Worm (Caenorhabditis elegans) whole organism, L1 larva: ENCODE data around the gene stc-1.

ENCODE experiments used
- C34B4.2 ChIP-seq: sonication (generic microtip); optimal IDR thresholded peaks from 2 replicates; lab custom pipeline; 2017; ENCODE audit warnings: mild to moderate bottlenecking, missing genetic modification characterization, missing compliant biosample characterization
- Y116A8C.19 ChIP-seq: sonication (generic microtip); optimal IDR thresholded peaks from 2 replicates; lab custom pipeline; 2016; ENCODE audit warnings: missing compliant biosample characterization, missing genetic modification characterization, borderline replicate concordance
- aha-1 ChIP-seq: fragments of 150-350 bp; optimal IDR thresholded peaks from 2 replicates; lab custom pipeline; 2014; ENCODE audit warnings: missing biosample characterization, missing genetic modification characterization
- aly-2 ChIP-seq: fragments of 150-350 bp; optimal IDR thresholded peaks from 2 replicates; lab custom pipeline; 2014; ENCODE audit warnings: missing biosample characterization, missing genetic modification characterization
- blmp-1 ChIP-seq: fragments of 150-350 bp; optimal IDR thresholded peaks from 2 replicates; lab custom pipeline; 2014; ENCODE audit warnings: missing biosample characterization, missing genetic modification characterization
- ceh-63 ChIP-seq: fragments of 200-800 bp; sonication (Bioruptor generic); optimal IDR thresholded peaks from 2 replicates; lab custom pipeline; 2018; ENCODE audit warnings: mild to moderate bottlenecking, missing genetic modification characterization, missing compliant biosample characterization
- ceh-8 ChIP-seq: fragments of 200-800 bp; sonication (Bioruptor generic); optimal IDR thresholded peaks from 2 replicates; lab custom pipeline; 2018; ENCODE audit warnings: mild to moderate bottlenecking, missing genetic modification characterization, moderate library complexity, missing compliant biosample characterization
- ceh-90 ChIP-seq: sonication (generic microtip); optimal IDR thresholded peaks from 2 replicates; lab custom pipeline; 2016; ENCODE audit warnings: missing genetic modification characterization, missing compliant biosample characterization
- dpl-1 ChIP-seq, 3 experiments: fragments of 150-350 bp in 2 of 3; sonication (generic microtip) in 1 of 3; optimal IDR thresholded peaks; 2 replicates each; lab custom pipeline; 2014 to 2017; ENCODE audit warnings: missing biosample characterization in 3 of 3, missing genetic modification characterization in 3 of 3, missing genetic modification reagents in 3 of 3
- dsc-1 ChIP-seq: sonication (generic microtip); optimal IDR thresholded peaks from 2 replicates; lab custom pipeline; 2016; ENCODE audit warnings: mild to moderate bottlenecking, missing genetic modification characterization, missing compliant biosample characterization
- efl-1 ChIP-seq, 4 experiments: fragments of 150-350 bp; optimal IDR thresholded peaks in 3 of 4; peaks in 1 of 4; 1 replicate in 1 of 4; 2 replicates in 3 of 4; lab custom pipeline; 2014; ENCODE audit warnings: missing biosample characterization in 2 of 4, missing genetic modification characterization in 2 of 4, missing genetic modification reagents in 2 of 4
- ets-5 ChIP-seq: fragments of 200-800 bp; sonication (Bioruptor generic); IDR thresholded peaks from 2 replicates; pipeline ENCODE4 v1.3.6; 2022; ENCODE audit warnings: missing genetic modification characterization, missing compliant biosample characterization
- hlh-17 ChIP-seq: fragments of 200-800 bp; sonication (Bioruptor generic); optimal IDR thresholded peaks from 2 replicates; lab custom pipeline; 2018; ENCODE audit warnings: missing genetic modification characterization, mild to moderate bottlenecking, missing compliant biosample characterization, moderate library complexity, borderline replicate concordance
- hlh-4 ChIP-seq: sonication (generic microtip); optimal IDR thresholded peaks from 2 replicates; lab custom pipeline; 2016; ENCODE audit warnings: mild to moderate bottlenecking, missing genetic modification characterization, missing compliant biosample characterization
- hpl-2 ChIP-seq: fragments of 150-350 bp; optimal IDR thresholded peaks from 2 replicates; lab custom pipeline; 2014; ENCODE audit warnings: missing biosample characterization, missing genetic modification reagents, missing genetic modification characterization
- isw-1 ChIP-seq: fragments of 200-800 bp; sonication (Bioruptor generic); IDR thresholded peaks from 2 replicates; pipeline ENCODE4 v1.3.6; 2022; ENCODE audit warnings: missing genetic modification characterization, missing compliant biosample characterization
- lin-15B ChIP-seq: fragments of 150-350 bp; sonication (generic microtip); optimal IDR thresholded peaks from 3 replicates; lab custom pipeline; 2014; ENCODE audit warnings: missing biosample characterization, missing genetic modification characterization
- lir-3 ChIP-seq: sonication (generic microtip); optimal IDR thresholded peaks from 2 replicates; lab custom pipeline; 2016; ENCODE audit warnings: mild to moderate bottlenecking, missing genetic modification characterization, moderate library complexity, missing compliant biosample characterization; ENCODE audit not compliant: poor library complexity
- lsy-2 ChIP-seq, 2 experiments: fragments of 150-350 bp; optimal IDR thresholded peaks; 2 replicates each; lab custom pipeline; 2014; ENCODE audit warnings: missing biosample characterization in 2 of 2, missing genetic modification characterization in 2 of 2
- mab-9 ChIP-seq: fragments of 200-800 bp; sonication (Bioruptor generic); IDR thresholded peaks from 2 replicates; pipeline ENCODE4 v1.3.6; 2022; ENCODE audit warnings: missing genetic modification reagents, missing genetic modification characterization, missing compliant biosample characterization
- mdl-1 ChIP-seq, 2 experiments: fragments of 150-350 bp; optimal IDR thresholded peaks; 2 replicates each; lab custom pipeline; 2014 to 2017; ENCODE audit warnings: missing biosample characterization in 2 of 2, missing genetic modification characterization in 2 of 2, inconsistent platforms in 1 of 2
- mef-2 ChIP-seq: fragments of 150-350 bp; optimal IDR thresholded peaks from 2 replicates; lab custom pipeline; 2014; ENCODE audit warnings: missing biosample characterization, missing genetic modification characterization
- mep-1 ChIP-seq: fragments of 150-350 bp; optimal IDR thresholded peaks from 2 replicates; lab custom pipeline; 2014; ENCODE audit warnings: missing biosample characterization, missing genetic modification characterization
- nhr-71 ChIP-seq: sonication (generic microtip); optimal IDR thresholded peaks from 2 replicates; lab custom pipeline; 2016; ENCODE audit warnings: mild to moderate bottlenecking, missing genetic modification characterization, moderate library complexity, missing compliant biosample characterization
- nhr-85 ChIP-seq: sonication (generic microtip); peaks from one replicate; lab custom pipeline; 2016; ENCODE audit warnings: missing genetic modification characterization, inconsistent platforms, missing compliant biosample characterization
- rnt-1 ChIP-seq: sonication (generic microtip); optimal IDR thresholded peaks from 2 replicates; lab custom pipeline; 2016; ENCODE audit warnings: mild to moderate bottlenecking, missing genetic modification characterization, moderate library complexity, missing compliant biosample characterization
- snpc-4 ChIP-seq: fragments of 150-350 bp; optimal IDR thresholded peaks from 2 replicates; lab custom pipeline; 2014; ENCODE audit warnings: missing biosample characterization, missing genetic modification characterization
- sptf-1 ChIP-seq: fragments of 150-350 bp; optimal IDR thresholded peaks from 2 replicates; lab custom pipeline; 2014; ENCODE audit warnings: missing biosample characterization, missing genetic modification characterization
- sup-37 ChIP-seq: fragments of 200-800 bp; sonication (Bioruptor generic); optimal IDR thresholded peaks from 2 replicates; lab custom pipeline; 2018; ENCODE audit warnings: mild to moderate bottlenecking, missing genetic modification characterization, missing compliant biosample characterization
- tbx-2 ChIP-seq: sonication (generic microtip); optimal IDR thresholded peaks from 2 replicates; lab custom pipeline; 2016; ENCODE audit warnings: missing genetic modification characterization, missing compliant biosample characterization
- unc-130 ChIP-seq: fragments of 150-350 bp; optimal IDR thresholded peaks from 2 replicates; lab custom pipeline; 2017; ENCODE audit warnings: missing biosample characterization, missing genetic modification characterization, inconsistent platforms
- unc-62 ChIP-seq: fragments of 150-350 bp; optimal IDR thresholded peaks from 2 replicates; lab custom pipeline; 2014; ENCODE audit warnings: missing biosample characterization, missing genetic modification reagents, missing genetic modification characterization
- unc-86 ChIP-seq: sonication (generic microtip); optimal IDR thresholded peaks from 2 replicates; lab custom pipeline; 2016; ENCODE audit warnings: missing genetic modification characterization, missing compliant biosample characterization
- unc-98 ChIP-seq: fragments of 200-800 bp; sonication (Bioruptor generic); IDR thresholded peaks from 2 replicates; pipeline ENCODE4 v1.3.6; 2022; ENCODE audit warnings: missing genetic modification characterization, missing compliant biosample characterization
- vab-15 ChIP-seq: sonication (generic microtip); optimal IDR thresholded peaks from 2 replicates; lab custom pipeline; 2017; ENCODE audit warnings: missing genotype, mild to moderate bottlenecking, missing genetic modification characterization, missing compliant biosample characterization
- xbp-1 ChIP-seq: sonication (generic microtip); optimal IDR thresholded peaks from 2 replicates; lab custom pipeline; 2016; ENCODE audit warnings: missing genetic modification characterization, missing compliant biosample characterization
- zip-4 ChIP-seq: fragments of 200-800 bp; sonication (Bioruptor generic); optimal IDR thresholded peaks from 2 replicates; lab custom pipeline; 2018; ENCODE audit warnings: mild to moderate bottlenecking, missing genetic modification characterization, moderate library complexity, missing compliant biosample characterization

Gene stc-1

DNA sequence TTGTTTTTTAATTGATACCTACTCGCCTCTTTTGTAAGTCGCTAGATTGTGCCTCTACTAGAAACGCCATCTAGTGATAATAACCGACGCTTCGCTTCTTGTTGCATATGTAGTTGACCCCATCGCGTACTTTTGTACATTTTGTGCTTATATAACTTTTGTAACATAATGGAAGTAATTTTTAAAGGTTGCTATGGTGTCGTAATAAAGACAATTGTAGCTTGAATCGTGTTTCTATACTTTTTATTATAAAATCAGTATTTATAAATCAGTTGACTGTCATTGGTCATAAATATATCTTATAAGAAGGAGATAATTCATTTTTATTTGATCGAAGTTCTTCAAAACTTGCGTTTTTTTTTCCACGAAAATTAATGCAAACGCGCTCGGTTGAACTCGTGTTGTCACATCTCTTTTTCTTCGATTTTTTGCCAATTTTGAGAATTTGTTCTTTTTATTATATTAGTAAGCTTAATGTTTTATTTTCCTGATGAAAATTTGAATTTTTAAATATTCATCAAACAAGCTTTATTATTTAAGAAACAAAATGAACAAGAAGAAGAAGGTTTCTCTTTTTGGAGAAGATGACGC, 11.7 kb upstream of the stc-1 start, which contains the start of gene F54C9.9 (continued):
- TF ChIP-seq lir-3 = no peak
- TF ChIP-seq lsy-2 (tag; optimal IDR thresholded peaks at IDR 0.05; lab: Kevin White, UChicago) = peak in 1 of 2 experiments; percentile 66
- TF ChIP-seq lin-15B (tag; lab: Kevin White, UChicago) = no peak
- no peak for TF ChIP-seq unc-86 (tag; lab: Kevin White, UChicago)
- TF ChIP-seq tbx-2 (tag; lab: Kevin White, UChicago) = no peak
- no peak for TF ChIP-seq unc-62 (GFP tag; lab: Kevin White, UChicago)
- no peak for TF ChIP-seq hpl-2
- no peak for TF ChIP-seq dsc-1 (tag; lab: Kevin White, UChicago)
- no peak for TF ChIP-seq xbp-1
- peak; percentile 49 for TF ChIP-seq blmp-1
- no peak for TF ChIP-seq mdl-1 (tag; optimal IDR thresholded peaks at IDR 0.05; lab: Kevin White, UChicago)
- TF ChIP-seq mef-2 (tag; lab: Kevin White, UChicago) = no peak
- no peak for TF ChIP-seq hlh-17
- no peak for TF ChIP-seq unc-130
- peak; percentile 7 for TF ChIP-seq nhr-71 (tag; lab: Kevin White, UChicago)
- TF ChIP-seq snpc-4 = no peak
- no peak for TF ChIP-seq ets-5
- TF ChIP-seq mep-1 (tag; lab: Kevin White, UChicago) = no peak
- no peak for TF ChIP-seq ceh-90 (tag; lab: Kevin White, UChicago)
- TF ChIP-seq Y116A8C.19 (tag; lab: Kevin White, UChicago) = no peak
- TF ChIP-seq C34B4.2 = no peak
- no peak for TF ChIP-seq aha-1

DNA sequence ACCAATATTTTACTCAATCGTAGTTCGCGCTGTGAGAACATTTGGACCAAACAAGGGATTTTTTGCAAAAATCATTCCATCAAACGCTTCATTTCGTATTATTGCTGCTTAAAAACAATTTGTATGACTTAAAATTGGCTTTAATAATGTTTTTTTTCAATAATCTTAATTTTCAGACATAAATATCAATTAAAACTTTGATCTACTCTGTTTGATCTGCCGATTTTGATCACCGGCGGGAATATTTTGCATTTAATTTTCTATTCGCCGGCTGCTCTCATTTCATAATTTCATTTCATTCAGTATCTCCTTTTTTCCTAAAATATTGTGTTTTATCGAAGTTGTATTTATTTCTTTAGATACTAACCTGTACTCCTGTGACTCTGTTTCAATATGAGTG, 9.2 kb upstream of the stc-1 start, which contains the start of gene puf-5:
Gene puf-5 (plus strand): TSS at position 358 of the 400 bp plus-strand sequence.
- TF ChIP-seq sptf-1 (tag; lab: Kevin White, UChicago) = no peak
- TF ChIP-seq sup-37 (GFP tag; lab: Kevin White, UChicago) = no peak
- TF ChIP-seq mab-9 (GFP tag; lab: Robert Waterston, UW) = no peak
- no peak for TF ChIP-seq aly-2 (tag; lab: Kevin White, UChicago)
- TF ChIP-seq hpl-2 = no peak
- TF ChIP-seq unc-98 (GFP tag; lab: Robert Waterston, UW) = no peak
- TF ChIP-seq mep-1 (tag; lab: Kevin White, UChicago) = no peak
- no peak for TF ChIP-seq ceh-63 (GFP tag; lab: Kevin White, UChicago)
- no peak for TF ChIP-seq lin-15B (tag; lab: Kevin White, UChicago)
- no peak for TF ChIP-seq isw-1 (GFP tag; lab: Robert Waterston, UW)
- TF ChIP-seq dpl-1 (GFP tag; optimal IDR thresholded peaks at IDR 0.05; lab: Kevin White, UChicago) = no peak
- TF ChIP-seq, all 84 proteins: peak for 0

DNA sequence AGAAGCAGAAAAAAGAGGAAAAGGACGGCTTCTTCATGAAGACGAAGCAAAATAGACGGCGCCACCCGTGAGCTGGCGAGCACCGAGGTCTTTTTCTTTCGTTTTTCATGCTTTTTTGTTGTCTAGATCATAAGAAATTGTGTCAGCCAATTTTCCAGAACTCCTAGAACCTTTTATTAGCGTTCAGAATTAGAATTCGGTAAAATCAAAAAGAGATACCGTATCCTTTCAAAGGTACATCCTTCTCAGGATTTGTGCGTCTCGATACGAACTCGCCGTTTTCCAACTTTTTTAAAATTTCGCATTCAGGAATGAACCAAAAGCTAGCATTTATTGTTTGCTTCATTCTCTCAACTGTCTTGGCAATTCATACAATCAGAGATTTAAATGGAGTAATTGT, 7.1 kb upstream of the stc-1 start, which contains the start of gene F54C9.7:
Gene F54C9.7 (plus strand): TSS at position 301 of the 400 bp plus-strand sequence.
- TF ChIP-seq ceh-8 (no peak), rnt-1 (tag; lab: Kevin White, UChicago) (no peak), hlh-17 (no peak), nhr-71 (tag; lab: Kevin White, UChicago) (no peak), C34B4.2 (no peak), vab-15 (tag; lab: Kevin White, UChicago) (no peak), nhr-85 (no peak), hlh-4 (no peak), zip-4 (GFP tag; lab: Kevin White, UChicago) (no peak)

DNA sequence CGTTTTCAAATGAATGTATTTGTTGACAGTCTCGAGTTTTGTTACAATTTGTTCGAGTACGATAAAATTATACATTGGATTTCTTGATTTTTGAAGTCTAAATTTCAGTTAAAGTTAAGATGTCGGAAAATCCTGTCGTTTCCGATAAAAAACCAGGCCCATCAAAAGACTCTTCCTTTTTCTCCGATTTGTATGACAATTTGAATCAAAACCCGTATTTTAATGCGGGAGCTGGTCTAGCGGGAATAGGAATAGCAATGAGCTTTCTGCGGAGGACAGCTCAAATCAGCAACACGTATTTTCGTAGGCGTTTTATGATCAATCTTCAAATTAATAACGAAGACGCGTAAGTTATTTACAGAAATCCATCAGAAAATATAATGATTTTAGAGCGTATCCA, 5.0 kb upstream of the stc-1 start, which contains the start of gene bcs-1:
Gene bcs-1 (plus strand): TSS at position 109 of the 400 bp plus-strand sequence.
- TF ChIP-seq lsy-2 (tag; optimal IDR thresholded peaks at IDR 0.05; lab: Kevin White, UChicago) = peak in 1 of 2 experiments; percentile 53
- no peak for TF ChIP-seq isw-1 (GFP tag; lab: Robert Waterston, UW)
- TF ChIP-seq efl-1 (optimal IDR thresholded peaks at IDR 0.05; lab: Kevin White, UChicago) = no peak
- peak in 1 of 2 experiments; percentile 77 for TF ChIP-seq efl-1 (GFP tag; optimal IDR thresholded peaks at IDR 0.05 in 1 of 2; lab: Kevin White, UChicago)
